Worm (Caenorhabditis elegans) whole organism, young adult: Measurements from ENCODE around the gene C18E9.5.

Experiments
- B0019.2 ChIP-seq: fragments of 200-800 bp; sonication (Bioruptor generic); conservative IDR thresholded peaks from 2 replicates; pipeline ENCODE4 v1.3.6; 2022; ENCODE audit warnings: missing genetic modification reagents, missing genetic modification characterization, missing compliant biosample characterization
- F33H1.4 ChIP-seq: fragments of 200-800 bp; sonication (Bioruptor generic); IDR thresholded peaks from 2 replicates; pipeline ENCODE4 v1.3.6; 2022; ENCODE audit warnings: missing genetic modification reagents, missing genetic modification characterization, missing compliant biosample characterization
- F49E8.2 ChIP-seq: sonication (generic microtip); optimal IDR thresholded peaks from 3 replicates; lab custom pipeline; 2017; ENCODE audit warnings: missing genetic modification characterization, mild to moderate bottlenecking, missing compliant biosample characterization, antibody characterized with exemption, moderate library complexity; ENCODE audit not compliant: insufficient read depth
- F52B5.7 ChIP-seq: sonication (generic microtip); optimal IDR thresholded peaks from 2 replicates; lab custom pipeline; 2016; ENCODE audit warnings: mild to moderate bottlenecking, missing genetic modification characterization, missing compliant biosample characterization
- F55B11.4 ChIP-seq: sonication (generic microtip); optimal IDR thresholded peaks from 2 replicates; lab custom pipeline; 2016; ENCODE audit warnings: missing compliant biosample characterization, missing genetic modification characterization, borderline replicate concordance; ENCODE audit not compliant: insufficient read depth
- Y53F4B.3 ChIP-seq: fragments of 200-800 bp; sonication (Bioruptor generic); IDR thresholded peaks from 2 replicates; pipeline ENCODE4 v1.3.6; 2022; ENCODE audit warnings: missing genetic modification reagents, missing genetic modification characterization, missing compliant biosample characterization
- ZK185.1 ChIP-seq: sonication (generic microtip); optimal IDR thresholded peaks from 2 replicates; lab custom pipeline; 2016; ENCODE audit warnings: mild to moderate bottlenecking, missing genetic modification characterization, missing compliant biosample characterization; ENCODE audit not compliant: poor library complexity, severe bottlenecking
- attf-5 ChIP-seq: fragments of 200-800 bp; sonication (Bioruptor generic); optimal IDR thresholded peaks from 2 replicates; lab custom pipeline; 2018; ENCODE audit warnings: mild to moderate bottlenecking, missing genetic modification characterization, missing compliant biosample characterization
- ceh-91 ChIP-seq: fragments of 200-800 bp; sonication (Bioruptor generic); IDR thresholded peaks from 2 replicates; pipeline ENCODE4 v1.3.6; 2022; ENCODE audit warnings: missing genetic modification reagents, missing genetic modification characterization, missing compliant biosample characterization
- ets-4 ChIP-seq: fragments of 200-800 bp; sonication (Bioruptor generic); optimal IDR thresholded peaks from 2 replicates; lab custom pipeline; 2018; ENCODE audit warnings: mild to moderate bottlenecking, missing genetic modification characterization, missing compliant biosample characterization
- him-1 ChIP-seq: sonication (generic microtip); optimal IDR thresholded peaks from 2 replicates; lab custom pipeline; 2016; ENCODE audit warnings: missing genotype, missing genetic modification reagents, missing genetic modification characterization, missing compliant biosample characterization
- hmg-1.2 ChIP-seq: fragments of 200-800 bp; sonication (Bioruptor generic); IDR thresholded peaks from 2 replicates; pipeline ENCODE4 v1.3.6; 2022; ENCODE audit warnings: missing genetic modification reagents, missing genetic modification characterization, missing compliant biosample characterization
- hsf-1 ChIP-seq: fragments of 200-800 bp; sonication (Bioruptor generic); IDR thresholded peaks from 2 replicates; pipeline ENCODE4 v1.3.6; 2022; ENCODE audit warnings: missing genetic modification reagents, missing genetic modification characterization, missing compliant biosample characterization
- lin-54 ChIP-seq: fragments of 200-800 bp; sonication (Bioruptor generic); optimal IDR thresholded peaks from 2 replicates; lab custom pipeline; 2018; ENCODE audit warnings: mild to moderate bottlenecking, missing genetic modification characterization, missing compliant biosample characterization
- lir-1 ChIP-seq: fragments of 200-800 bp; sonication (Bioruptor generic); conservative IDR thresholded peaks from 2 replicates; pipeline ENCODE4 v1.3.6; 2022; ENCODE audit warnings: missing genetic modification reagents, missing genetic modification characterization, missing compliant biosample characterization
- lsl-1 ChIP-seq: fragments of 200-800 bp; sonication (Bioruptor generic); optimal IDR thresholded peaks from 2 replicates; lab custom pipeline; 2018; ENCODE audit warnings: mild to moderate bottlenecking, missing genetic modification characterization, moderate library complexity, missing compliant biosample characterization
- lsy-27 ChIP-seq: sonication (generic microtip); optimal IDR thresholded peaks from 2 replicates; lab custom pipeline; 2017; ENCODE audit warnings: missing genetic modification characterization, mild to moderate bottlenecking, missing compliant biosample characterization, antibody characterized with exemption, missing genotype, borderline replicate concordance; ENCODE audit not compliant: insufficient read depth
- madf-6 ChIP-seq: fragments of 200-800 bp; sonication (Bioruptor generic); IDR thresholded peaks from 2 replicates; pipeline ENCODE4 v1.3.6; 2022; ENCODE audit warnings: missing genetic modification reagents, missing genetic modification characterization, missing compliant biosample characterization
- madf-8 ChIP-seq: fragments of 200-800 bp; sonication (Bioruptor generic); conservative IDR thresholded peaks from 2 replicates; pipeline ENCODE4 v1.3.6; 2022; ENCODE audit warnings: missing genetic modification reagents, missing genetic modification characterization, missing compliant biosample characterization
- mcd-1 ChIP-seq: fragments of 200-800 bp; sonication (Bioruptor generic); IDR thresholded peaks from 2 replicates; pipeline ENCODE4 v1.3.6; 2022; ENCODE audit warnings: missing genetic modification reagents, missing genetic modification characterization, missing compliant biosample characterization
- mes-4 ChIP-seq: sonication (generic microtip); optimal IDR thresholded peaks from 2 replicates; lab custom pipeline; 2016; ENCODE audit warnings: missing genotype, missing genetic modification characterization, missing compliant biosample characterization
- nfya-1 ChIP-seq: sonication (generic microtip); optimal IDR thresholded peaks from 2 replicates; lab custom pipeline; 2017; ENCODE audit warnings: antibody characterized with exemption, missing compliant biosample characterization, missing genetic modification characterization, borderline replicate concordance; ENCODE audit not compliant: insufficient read depth
- nhr-120 ChIP-seq: fragments of 200-800 bp; sonication (Bioruptor generic); IDR thresholded peaks from 2 replicates; pipeline ENCODE4 v1.3.6; 2022; ENCODE audit warnings: missing genetic modification characterization, missing compliant biosample characterization
- nhr-80 ChIP-seq: sonication (generic microtip); optimal IDR thresholded peaks from 2 replicates; lab custom pipeline; 2016; ENCODE audit warnings: missing genetic modification characterization, missing compliant biosample characterization
- nhr-90 ChIP-seq: sonication (generic microtip); optimal IDR thresholded peaks from 2 replicates; lab custom pipeline; 2016; ENCODE audit warnings: missing genotype, mild to moderate bottlenecking, missing genetic modification characterization, missing compliant biosample characterization
- pbrm-1 ChIP-seq: fragments of 200-800 bp; sonication (Bioruptor generic); IDR thresholded peaks from 2 replicates; pipeline ENCODE4 v1.3.6; 2022; ENCODE audit warnings: missing genetic modification reagents, missing genetic modification characterization, missing compliant biosample characterization
- snpc-3.4 ChIP-seq: sonication (generic microtip); optimal IDR thresholded peaks from 2 replicates; lab custom pipeline; 2017; ENCODE audit warnings: missing genetic modification characterization, mild to moderate bottlenecking, missing compliant biosample characterization, antibody characterized with exemption, moderate library complexity, missing genotype, missing genetic modification reagents
- snpc-4 ChIP-seq, 5 experiments: fragments of 150-350 bp in 1 of 5; sonication (generic microtip) in 4 of 5; optimal IDR thresholded peaks; 2 replicates each; lab custom pipeline; 2014 to 2018; ENCODE audit warnings: missing genetic modification characterization in 5 of 5, missing biosample characterization in 3 of 5, antibody characterized with exemption in 2 of 5, mild to moderate bottlenecking in 2 of 5, missing compliant biosample characterization in 2 of 5, missing genotype in 2 of 5, moderate library complexity in 2 of 5, missing genetic modification reagents in 1 of 5
- somi-1 ChIP-seq: fragments of 200-800 bp; sonication (Bioruptor generic); optimal IDR thresholded peaks from 2 replicates; lab custom pipeline; 2018; ENCODE audit warnings: mild to moderate bottlenecking, missing genetic modification characterization, missing compliant biosample characterization
- sptf-2 ChIP-seq: fragments of 200-800 bp; sonication (Bioruptor generic); optimal IDR thresholded peaks from 2 replicates; lab custom pipeline; 2018; ENCODE audit warnings: mild to moderate bottlenecking, missing genetic modification characterization, missing compliant biosample characterization
- xnd-1 ChIP-seq: sonication (generic microtip); optimal IDR thresholded peaks from 2 replicates; lab custom pipeline; 2016; ENCODE audit warnings: missing genotype, missing genetic modification reagents, missing genetic modification characterization, missing compliant biosample characterization
- ztf-26 ChIP-seq: sonication (generic microtip); optimal IDR thresholded peaks from 2 replicates; lab custom pipeline; 2017; ENCODE audit warnings: missing genetic modification characterization, missing compliant biosample characterization

Gene C18E9.5

ce11 chrII:8922140-8922539 is 47.6 kb upstream of the C18E9.5 start, which contains the start of gene B0457.6:
Gene B0457.6 (plus strand): TSS chrII:8922423.
- TF ChIP-seq Y53F4B.3 (GFP tag; lab: Robert Waterston, UW) (no peak), madf-8 (no peak), nhr-80 (tag; lab: Kevin White, UChicago) (peak; percentile 67), pbrm-1 (GFP tag; lab: Robert Waterston, UW) (no peak), F52B5.7 (tag; lab: Kevin White, UChicago) (no peak)

- TF ChIP-seq lsy-27 = no peak
- peak; percentile 47 for TF ChIP-seq nhr-80 (tag; lab: Kevin White, UChicago)
Measured at ce11 chrII:8923187-8923586, 46.6 kb upstream of the C18E9.5 start.

- TF ChIP-seq nhr-90 (tag; lab: Kevin White, UChicago) = no peak
- no peak for TF ChIP-seq ceh-91 (GFP tag; lab: Robert Waterston, UW)
- no peak for TF ChIP-seq ets-4 (GFP tag; lab: Kevin White, UChicago)
- no peak for TF ChIP-seq nhr-120 (GFP tag; lab: Robert Waterston, UW)
- no peak for TF ChIP-seq mes-4 (tag; lab: Kevin White, UChicago)
- no peak for TF ChIP-seq snpc-3.4
- TF ChIP-seq sptf-2 (GFP tag; lab: Kevin White, UChicago) = no peak
- no peak for TF ChIP-seq lir-1 (GFP tag; lab: Robert Waterston, UW)
- TF ChIP-seq ztf-26 (tag; lab: Kevin White, UChicago) = no peak
- TF ChIP-seq somi-1 = no peak
- TF ChIP-seq F55B11.4 (tag; lab: Kevin White, UChicago) = no peak
- TF ChIP-seq, all 124 proteins: peak for 0
Measured at ce11 chrII:8926451-8926850, 43.3 kb upstream of the C18E9.5 start, which contains the start of gene B0457.2. Gene B0457.2 (minus strand): TSS chrII:8926551.

ce11 chrII:8927253-8927791 is 42.5 kb upstream of the C18E9.5 start, which contains the start of gene cct-2:
Gene cct-2 (plus strand): TSS chrII:8927741.
- TF ChIP-seq snpc-4 (GFP tag; optimal IDR thresholded peaks at IDR 0.05; lab: Kevin White, UChicago) = no peak
- peak in 1 of 4 experiments; percentile 59 for TF ChIP-seq snpc-4 (tag; optimal IDR thresholded peaks at IDR 0.05; lab: Kevin White, UChicago)
- peak; percentile 1 for TF ChIP-seq him-1
- no peak for TF ChIP-seq F33H1.4 (GFP tag; lab: Robert Waterston, UW)
- peak; percentile 1 for TF ChIP-seq lsl-1
- TF ChIP-seq ZK185.1 (tag; lab: Kevin White, UChicago) = peak; percentile 59
- peak; percentile 19 for TF ChIP-seq snpc-3.4
- TF ChIP-seq B0019.2 = no peak
- TF ChIP-seq madf-6 (GFP tag; lab: Robert Waterston, UW) = peak; percentile 32; the same call in 1 of the 2 replicates
- peak; percentile 12 for TF ChIP-seq nhr-80 (tag; lab: Kevin White, UChicago)
- peak; percentile 14; the same call in 1 of the 2 replicates for TF ChIP-seq hmg-1.2
- TF ChIP-seq mcd-1 (GFP tag; lab: Robert Waterston, UW) = peak; percentile 69
- peak; percentile 7 for TF ChIP-seq F49E8.2 (tag; lab: Kevin White, UChicago)
- peak; percentile 39 for TF ChIP-seq attf-5 (GFP tag; lab: Kevin White, UChicago)
- TF ChIP-seq xnd-1 = no peak
- peak; percentile 69; the same call in 1 of the 2 replicates for TF ChIP-seq hsf-1
- no peak for TF ChIP-seq nfya-1 (tag; lab: Kevin White, UChicago)
- TF ChIP-seq lin-54 (GFP tag; lab: Kevin White, UChicago) = peak; percentile 2
- TF ChIP-seq madf-8 = 0 out of 2 replicates have a peak, but pooled peaks have one; percentile 17
